Worm (Caenorhabditis elegans): ENCODE data around the gene 2L52.1.

2L52.1 gene

ce11 chrII:50862-51261, 49.2 kb downstream of the 2L52.1 start:
- TF ChIP-seq nfya-1 (tag; optimal IDR thresholded peaks at IDR 0.05; ENCODE audit: borderline replicate concordance, insufficient read depth) (no peak), attf-5 (GFP tag; optimal IDR thresholded peaks at IDR 0.05) (peak; percentile 32), nhr-80 (tag; optimal IDR thresholded peaks at IDR 0.05) (peak; percentile 35)

ce11 chrII:51352-51751, 49.7 kb downstream of the 2L52.1 start, which contains the start of gene sptl-1:
sptl-1 (plus strand) TSS chrII:51652.
- TF ChIP-seq hmg-20 (GFP tag; IDR thresholded peaks at IDR 0.05) (no peak), ama-1 (optimal IDR thresholded peaks at IDR 0.05) (no peak), ama-1 (GFP tag; optimal IDR thresholded peaks at IDR 0.05) (no peak), K11D2.4 (GFP tag; IDR thresholded peaks at IDR 0.05) (no peak), bed-2 (GFP tag; IDR thresholded peaks at IDR 0.05) (no peak), unc-130 (GFP tag; optimal IDR thresholded peaks at IDR 0.05) (no peak), aptf-3 (GFP tag; IDR thresholded peaks at IDR 0.05) (no peak), madf-6 (GFP tag; IDR thresholded peaks at IDR 0.05) (0 out of 2 replicates have a peak, but pooled peaks have one; percentile 23)

Measured in whole organism, young adult.